Fruit fly (Drosophila melanogaster): Measurements from ENCODE around the gene CG13901.

CG13901 gene

dm6 chr3L:818438-819138 is 19.0 kb downstream of the CG13901 start (continued):
- no peak for TF ChIP-seq gt (GFP tag; IDR thresholded peaks at IDR 0.05)
- no peak for TF ChIP-seq Deaf1 (tag; optimal IDR thresholded peaks at IDR 0.05)
- no peak for TF ChIP-seq CG4854 (GFP tag; optimal IDR thresholded peaks at IDR 0.05)
- TF ChIP-seq Xbp1 (GFP tag; optimal IDR thresholded peaks at IDR 0.05) = peak; percentile 29
- no peak for TF ChIP-seq CG6813 (GFP tag; optimal IDR thresholded peaks at IDR 0.05)
- TF ChIP-seq da (GFP tag; optimal IDR thresholded peaks at IDR 0.05) = no peak
- no peak for TF ChIP-seq sim (GFP tag; IDR thresholded peaks at IDR 0.05)
- TF ChIP-seq croc (GFP tag; conservative IDR thresholded peaks at IDR 0.05) = no peak; the same call in 2 of the 3 replicates
- TF ChIP-seq ems (GFP tag; optimal IDR thresholded peaks at IDR 0.05) = no peak
- TF ChIP-seq CG7271 (tag; optimal IDR thresholded peaks at IDR 0.05) = no peak
- TF ChIP-seq CG7928 (GFP tag; optimal IDR thresholded peaks at IDR 0.05) = no peak
- no peak for TF ChIP-seq bowl (GFP tag; IDR thresholded peaks at IDR 0.05)
- TF ChIP-seq CG16779 (GFP tag; IDR thresholded peaks at IDR 0.05) = no peak
- TF ChIP-seq Myb (GFP tag; optimal IDR thresholded peaks at IDR 0.05) = no peak
- peak; percentile 43 for TF ChIP-seq phol (tag; optimal IDR thresholded peaks at IDR 0.05)
- TF ChIP-seq CG13424 (tag; optimal IDR thresholded peaks at IDR 0.05) = peak; percentile 46
- no peak for TF ChIP-seq MBD-R2 (GFP tag; IDR thresholded peaks at IDR 0.05)
- no peak; the same call in 2 of the 3 replicates for TF ChIP-seq CG7357 (GFP tag; IDR thresholded peaks at IDR 0.05)
- no peak for TF ChIP-seq CG9609 (GFP tag; optimal IDR thresholded peaks at IDR 0.05)
- no peak for TF ChIP-seq E2f2 (GFP tag; IDR thresholded peaks at IDR 0.05)
- TF ChIP-seq CG10366 (GFP tag; IDR thresholded peaks at IDR 0.05) = no peak
- no peak for TF ChIP-seq danr (GFP tag; IDR thresholded peaks at IDR 0.05)
- TF ChIP-seq CG4707 (GFP tag; optimal IDR thresholded peaks at IDR 0.05) = no peak
- TF ChIP-seq Camta (GFP tag; optimal IDR thresholded peaks at IDR 0.05) = peak; percentile 10
- TF ChIP-seq dm (GFP tag; optimal IDR thresholded peaks at IDR 0.05) = no peak
- no peak for TF ChIP-seq Usf (GFP tag; optimal IDR thresholded peaks at IDR 0.05)
- TF ChIP-seq CG33213 (GFP tag; optimal IDR thresholded peaks at IDR 0.05) = no peak
- no peak for TF ChIP-seq gsb (GFP tag; IDR thresholded peaks at IDR 0.05)
- peak; percentile 41; the same call in 1 of the 2 replicates for TF ChIP-seq Nf-YA (GFP tag; IDR thresholded peaks at IDR 0.05)
- peak; percentile 28 for TF ChIP-seq CG7839 (tag; optimal IDR thresholded peaks at IDR 0.05)
- peak; percentile 59 for TF ChIP-seq CG8388 (GFP tag; optimal IDR thresholded peaks at IDR 0.05)
- TF ChIP-seq CG4404 (GFP tag; IDR thresholded peaks at IDR 0.05) = no peak
- no peak for TF ChIP-seq ac (GFP tag; optimal IDR thresholded peaks at IDR 0.05)
- no peak for TF ChIP-seq Awh (GFP tag; IDR thresholded peaks at IDR 0.05)
- no peak for TF ChIP-seq inv (GFP tag; IDR thresholded peaks at IDR 0.05; ENCODE audit: partially characterized antibody)
- no peak for TF ChIP-seq Spps (tag; optimal IDR thresholded peaks at IDR 0.05)
- no peak for TF ChIP-seq CG7372 (GFP tag; IDR thresholded peaks at IDR 0.05)
- TF ChIP-seq p53 (GFP tag; optimal IDR thresholded peaks at IDR 0.05) = no peak
- TF ChIP-seq CG16815 (GFP tag; optimal IDR thresholded peaks at IDR 0.05) = no peak
- no peak for TF ChIP-seq Hr78 (GFP tag; optimal IDR thresholded peaks at IDR 0.05)
- TF ChIP-seq Asciz (GFP tag; optimal IDR thresholded peaks at IDR 0.05) = peak; percentile 1

dm6 chr3L:817708-818107 is 19.9 kb downstream of the CG13901 start:
- TF ChIP-seq ac (GFP tag; optimal IDR thresholded peaks at IDR 0.05) (no peak), CG7839 (tag; optimal IDR thresholded peaks at IDR 0.05) (no peak), tup (GFP tag; optimal IDR thresholded peaks at IDR 0.05) (no peak), ttk (GFP tag; IDR thresholded peaks at IDR 0.05) (0 out of 2 replicates have a peak, but pooled peaks have one; percentile 13), Lpt (GFP tag; optimal IDR thresholded peaks at IDR 0.05) (no peak), Xrp1 (GFP tag; IDR thresholded peaks at IDR 0.05) (peak; percentile 29; the same call in 1 of the 2 replicates), Fer3 (tag; optimal IDR thresholded peaks at IDR 0.05) (no peak), ken (GFP tag; IDR thresholded peaks at IDR 0.05) (no peak), Ets65A (GFP tag) (peak; percentile 11), lab (GFP tag; optimal IDR thresholded peaks at IDR 0.05) (no peak), CG11504 (tag; optimal IDR thresholded peaks at IDR 0.05) (peak; percentile 24), Chrac-16 (GFP tag; optimal IDR thresholded peaks at IDR 0.05) (no peak), Hr39 (optimal IDR thresholded peaks at IDR 0.05) (no peak), CG2712 (tag; optimal IDR thresholded peaks at IDR 0.05) (no peak), CG6272 (GFP tag; IDR thresholded peaks at IDR 0.05) (no peak)

All from whole organism, embryonic.